Worm (Caenorhabditis elegans) whole organism, L4 larva: ENCODE results near the gene orc-2.
A peak's percentile ranks its signal among the peaks of the same experiment; 100 is the strongest.
"Not testable (repeated sequence)": the region's sequence is repeated elsewhere in the genome, so short reads cannot be mapped to it uniquely, and the experiment has no call there.

ENCODE experiments used
- F10B5.3 ChIP-seq: sonication (generic microtip); optimal IDR thresholded peaks from 2 replicates; lab custom pipeline; 2016; ENCODE audit warnings: mild to moderate bottlenecking, missing genetic modification characterization, missing compliant biosample characterization
- F37D6.2 ChIP-seq: sonication (generic microtip); optimal IDR thresholded peaks from 2 replicates; lab custom pipeline; 2016; ENCODE audit warnings: mild to moderate bottlenecking, missing genetic modification characterization, missing compliant biosample characterization
- Y48G9A.11 ChIP-seq: fragments of 200-800 bp; sonication (Bioruptor generic); IDR thresholded peaks from 2 replicates; pipeline ENCODE4 v1.3.6; 2022; ENCODE audit warnings: missing genetic modification reagents, missing genetic modification characterization, missing compliant biosample characterization
- aha-1 ChIP-seq: fragments of 150-350 bp; peaks from one replicate; lab custom pipeline; 2014; ENCODE audit warnings: missing biosample characterization, missing genetic modification characterization
- ceh-20 ChIP-seq: fragments of 200-800 bp; sonication (Bioruptor generic); IDR thresholded peaks from 2 replicates; pipeline ENCODE4 v1.3.6; 2022; ENCODE audit warnings: missing genetic modification reagents, missing genetic modification characterization, missing compliant biosample characterization
- ceh-32 ChIP-seq: sonication (generic microtip); optimal IDR thresholded peaks from 2 replicates; lab custom pipeline; 2016; ENCODE audit warnings: mild to moderate bottlenecking, missing genetic modification characterization, missing compliant biosample characterization; ENCODE audit not compliant: poor library complexity
- cey-2 ChIP-seq: sonication (generic microtip); optimal IDR thresholded peaks from 3 replicates; lab custom pipeline; 2017; ENCODE audit warnings: missing genetic modification characterization, mild to moderate bottlenecking, missing compliant biosample characterization, antibody characterized with exemption, borderline replicate concordance; ENCODE audit not compliant: insufficient read depth
- daf-16 ChIP-seq, 3 experiments: sonication (generic microtip); optimal IDR thresholded peaks; 2 replicates each; lab custom pipeline; 2016 to 2017; ENCODE audit warnings: missing genetic modification characterization in 3 of 3, missing genetic modification reagents in 3 of 3, mild to moderate bottlenecking in 2 of 3, missing compliant biosample characterization in 2 of 3, missing biosample characterization in 1 of 3, moderate library complexity in 1 of 3
- daf-19 ChIP-seq: fragments of 200-800 bp; sonication (Bioruptor generic); conservative IDR thresholded peaks from 2 replicates; pipeline ENCODE4 v1.3.6; 2022; ENCODE audit warnings: missing genetic modification characterization, missing compliant biosample characterization
- daf-8 ChIP-seq: fragments of 200-800 bp; sonication (Bioruptor generic); IDR thresholded peaks from 2 replicates; pipeline ENCODE4 v1.3.6; 2022; ENCODE audit warnings: missing genetic modification characterization, missing compliant biosample characterization
- egl-43 ChIP-seq: fragments of 200-800 bp; sonication (Bioruptor generic); IDR thresholded peaks from 2 replicates; pipeline ENCODE4 v1.3.6; 2022; ENCODE audit warnings: missing genetic modification reagents, missing genetic modification characterization, missing compliant biosample characterization
- fos-1 ChIP-seq: fragments of 150-350 bp; optimal IDR thresholded peaks from 2 replicates; lab custom pipeline; 2014; ENCODE audit warnings: missing biosample characterization, missing genetic modification characterization
- hif-1 ChIP-seq, 2 experiments: sonication (generic microtip); optimal IDR thresholded peaks; 2 replicates each; lab custom pipeline; 2016 to 2017; ENCODE audit warnings: missing compliant biosample characterization in 2 of 2, missing genetic modification characterization in 2 of 2, missing genetic modification reagents in 2 of 2, missing genotype in 2 of 2, mild to moderate bottlenecking in 1 of 2
- hlh-11 ChIP-seq: fragments of 200-800 bp; sonication (Bioruptor generic); optimal IDR thresholded peaks from 2 replicates; lab custom pipeline; 2018; ENCODE audit warnings: mild to moderate bottlenecking, missing genetic modification characterization, missing compliant biosample characterization
- hlh-30 ChIP-seq: sonication (generic microtip); optimal IDR thresholded peaks from 2 replicates; lab custom pipeline; 2017; ENCODE audit warnings: antibody characterized with exemption, mild to moderate bottlenecking, missing genetic modification characterization, missing compliant biosample characterization; ENCODE audit not compliant: insufficient read depth
- jun-1 ChIP-seq: fragments of 150-350 bp; optimal IDR thresholded peaks from 2 replicates; lab custom pipeline; 2014; ENCODE audit warnings: missing biosample characterization, missing genetic modification reagents, missing genetic modification characterization
- lin-29 ChIP-seq: fragments of 200-800 bp; sonication (Bioruptor generic); IDR thresholded peaks from 2 replicates; pipeline ENCODE4 v1.3.6; 2022; ENCODE audit warnings: missing genetic modification reagents, missing genetic modification characterization, missing compliant biosample characterization
- lin-38 ChIP-seq: fragments of 200-800 bp; sonication (Bioruptor generic); IDR thresholded peaks from 2 replicates; pipeline ENCODE4 v1.3.6; 2022; ENCODE audit warnings: missing genetic modification reagents, missing genetic modification characterization, missing compliant biosample characterization
- madf-5 ChIP-seq, 2 experiments: fragments of 200-800 bp; sonication (Bioruptor generic); IDR thresholded peaks; 2 replicates each; pipeline ENCODE4 v1.3.6; 2022; ENCODE audit warnings: missing compliant biosample characterization in 2 of 2, missing genetic modification characterization in 2 of 2
- madf-9 ChIP-seq: fragments of 200-800 bp; sonication (Bioruptor generic); conservative IDR thresholded peaks from 2 replicates; pipeline ENCODE4 v1.3.6; 2022; ENCODE audit warnings: missing genetic modification reagents, missing genetic modification characterization, missing compliant biosample characterization
- mdl-1 ChIP-seq, 2 experiments: fragments of 150-350 bp in 1 of 2; sonication (generic microtip) in 1 of 2; optimal IDR thresholded peaks; 2 replicates each; lab custom pipeline; 2014 to 2017; ENCODE audit warnings: missing biosample characterization in 2 of 2, missing genetic modification characterization in 2 of 2
- mdt-29 ChIP-seq: fragments of 200-800 bp; sonication (Bioruptor generic); IDR thresholded peaks from 2 replicates; pipeline ENCODE4 v1.3.6; 2022; ENCODE audit warnings: missing genetic modification reagents, missing genetic modification characterization, missing compliant biosample characterization
- mep-1 ChIP-seq: fragments of 150-350 bp; sonication (generic microtip); optimal IDR thresholded peaks from 3 replicates; lab custom pipeline; 2014; ENCODE audit warnings: missing biosample characterization, missing genetic modification characterization
- mxl-3 ChIP-seq: fragments of 200-800 bp; sonication (Bioruptor generic); optimal IDR thresholded peaks from 2 replicates; lab custom pipeline; 2018; ENCODE audit warnings: mild to moderate bottlenecking, missing genetic modification characterization, missing compliant biosample characterization
- nhr-10 ChIP-seq: fragments of 150-350 bp; optimal IDR thresholded peaks from 2 replicates; lab custom pipeline; 2014; ENCODE audit warnings: missing biosample characterization, missing genetic modification characterization
- nhr-102 ChIP-seq: sonication (generic microtip); optimal IDR thresholded peaks from 2 replicates; lab custom pipeline; 2016; ENCODE audit warnings: mild to moderate bottlenecking, missing genetic modification characterization, moderate library complexity, missing compliant biosample characterization
- nhr-11 ChIP-seq: fragments of 150-350 bp; optimal IDR thresholded peaks from 2 replicates; lab custom pipeline; 2014; ENCODE audit warnings: missing biosample characterization, missing genetic modification characterization
- nhr-237 ChIP-seq: sonication (generic microtip); optimal IDR thresholded peaks from 2 replicates; lab custom pipeline; 2017; ENCODE audit warnings: missing biosample characterization, missing genetic modification characterization
- nhr-25 ChIP-seq: sonication (generic microtip); optimal IDR thresholded peaks from 2 replicates; lab custom pipeline; 2017; ENCODE audit warnings: missing genetic modification characterization, mild to moderate bottlenecking, missing compliant biosample characterization, antibody characterized with exemption, moderate library complexity, borderline replicate concordance; ENCODE audit not compliant: insufficient read depth
- nhr-28 ChIP-seq: fragments of 150-350 bp; optimal IDR thresholded peaks from 2 replicates; lab custom pipeline; 2014; ENCODE audit warnings: missing biosample characterization, missing genetic modification characterization
- nhr-6 ChIP-seq: fragments of 150-350 bp; optimal IDR thresholded peaks from 2 replicates; lab custom pipeline; 2014; ENCODE audit warnings: missing biosample characterization, missing genetic modification characterization
- php-3 ChIP-seq: fragments of 200-800 bp; sonication (Bioruptor generic); IDR thresholded peaks from 2 replicates; pipeline ENCODE4 v1.3.6; 2022; ENCODE audit warnings: missing genetic modification reagents, missing genetic modification characterization, missing compliant biosample characterization
- pqm-1 ChIP-seq: sonication (generic microtip); optimal IDR thresholded peaks from 2 replicates; lab custom pipeline; 2017; ENCODE audit warnings: missing biosample characterization, missing genetic modification characterization
- set-16 ChIP-seq: fragments of 200-800 bp; sonication (Bioruptor generic); IDR thresholded peaks from 2 replicates; pipeline ENCODE4 v1.3.6; 2022; ENCODE audit warnings: missing genetic modification reagents, missing genetic modification characterization, missing compliant biosample characterization
- snpc-1.2 ChIP-seq: fragments of 200-800 bp; sonication (Bioruptor generic); IDR thresholded peaks from 2 replicates; pipeline ENCODE4 v1.3.6; 2022; ENCODE audit warnings: missing genetic modification reagents, missing genetic modification characterization, missing compliant biosample characterization
- spr-1 ChIP-seq: sonication (generic microtip); optimal IDR thresholded peaks from 2 replicates; lab custom pipeline; 2016; ENCODE audit warnings: mild to moderate bottlenecking, missing genetic modification characterization, missing compliant biosample characterization
- spr-3 ChIP-seq: fragments of 200-800 bp; sonication (Bioruptor generic); optimal IDR thresholded peaks from 2 replicates; lab custom pipeline; 2018; ENCODE audit warnings: mild to moderate bottlenecking, missing genetic modification characterization, missing compliant biosample characterization
- tra-1 ChIP-seq: fragments of 200-800 bp; sonication (Bioruptor generic); IDR thresholded peaks from 2 replicates; pipeline ENCODE4 v1.3.6; 2022; ENCODE audit warnings: missing genetic modification reagents, missing genetic modification characterization, missing compliant biosample characterization
- unc-62 ChIP-seq, 3 experiments: fragments of 150-350 bp in 1 of 3; sonication (generic microtip); optimal IDR thresholded peaks in 2 of 3; peaks in 1 of 3; 1 replicate in 1 of 3; 2 replicates in 2 of 3; lab custom pipeline; 2014 to 2017; ENCODE audit warnings: missing biosample characterization in 3 of 3, missing genetic modification characterization in 3 of 3, missing genetic modification reagents in 3 of 3, missing genotype in 1 of 3

The orc-2 gene

ce11 chrII:10917174-10917573 is 43.4 kb downstream of the orc-2 start, which contains the start of gene F44F4.10:
Gene F44F4.10 (minus strand): TSS chrII:10917274.
- TF ChIP-seq unc-62 (GFP tag; optimal IDR thresholded peaks at IDR 0.05 in 1 of 2; lab: Kevin White, UChicago) (peak in 1 of 2 experiments; percentile 48), unc-62 (tag; optimal IDR thresholded peaks at IDR 0.05; lab: Kevin White, UChicago) (no peak), spr-1 (tag; lab: Kevin White, UChicago) (no peak)

- TF ChIP-seq nhr-28 (tag; lab: Kevin White, UChicago) (peak; percentile 86), nhr-6 (tag; lab: Kevin White, UChicago) (peak; percentile 3), cey-2 (tag; lab: Kevin White, UChicago) (no peak), pqm-1 (tag; lab: Kevin White, UChicago) (peak; percentile 79), daf-16 (GFP tag; optimal IDR thresholded peaks at IDR 0.05; lab: Kevin White, UChicago) (no peak), daf-16 (tag; optimal IDR thresholded peaks at IDR 0.05; lab: Kevin White, UChicago) (peak; percentile 55), hlh-11 (tag; lab: Kevin White, UChicago) (peak; percentile 30)
These were observed 44.6 kb downstream of the orc-2 start, which contains the start of gene tba-4 for ce11 chrII:10918293-10918756. Gene tba-4 (plus strand): TSS chrII:10918706.

- TF ChIP-seq nhr-237 (tag; lab: Kevin White, UChicago); lin-29 (GFP tag; lab: Robert Waterston, UW); daf-19 (GFP tag; lab: Robert Waterston, UW): not testable (repeated sequence)
- TF ChIP-seq, all 104 proteins: peak for 0; not testable (repeated sequence) for 104
These were observed 49.1 kb downstream of the orc-2 start, which contains the start of gene Y19D2B.1 for ce11 chrII:10922874-10923273. Gene Y19D2B.1 (minus strand): TSS chrII:10922974.

ce11 chrII:10923948-10924347 is 50.2 kb downstream of the orc-2 start, which contains the start of gene Y19D2B.2:
Gene Y19D2B.2 (plus strand): TSS chrII:10924248.
- TF ChIP-seq madf-5 (GFP tag; IDR thresholded peaks at IDR 0.05; lab: Robert Waterston, UW), result no peak
- peak; percentile 13 for TF ChIP-seq aha-1
- TF ChIP-seq mxl-3, result no peak

ce11 chrII:10924669-10925068 is 50.9 kb downstream of the orc-2 start:
- no peak for TF ChIP-seq nhr-11
- TF ChIP-seq daf-19 (GFP tag; lab: Robert Waterston, UW), result no peak
- no peak for TF ChIP-seq lin-29 (GFP tag; lab: Robert Waterston, UW)
- peak; percentile 33; the same call in 1 of the 2 replicates for TF ChIP-seq tra-1
- TF ChIP-seq hlh-30 (tag; lab: Kevin White, UChicago), result peak; percentile 78
- no peak for TF ChIP-seq Y48G9A.11
- peak; percentile 93 for TF ChIP-seq pqm-1 (tag; lab: Kevin White, UChicago)
- no peak for TF ChIP-seq set-16 (GFP tag; lab: Robert Waterston, UW)
- TF ChIP-seq mdl-1 (tag; optimal IDR thresholded peaks at IDR 0.05; lab: Kevin White, UChicago), result peak in 1 of 2 experiments; percentile 82
- TF ChIP-seq nhr-6 (tag; lab: Kevin White, UChicago), result no peak
- peak in 1 of 2 experiments; percentile 56 for TF ChIP-seq hif-1 (tag; optimal IDR thresholded peaks at IDR 0.05; lab: Kevin White, UChicago)
- TF ChIP-seq ceh-20 (GFP tag; lab: Robert Waterston, UW), result no peak
- no peak for TF ChIP-seq ceh-32 (tag; lab: Kevin White, UChicago)
- TF ChIP-seq F10B5.3 (tag; lab: Kevin White, UChicago), result no peak
- no peak for TF ChIP-seq nhr-25 (tag; lab: Kevin White, UChicago)
- TF ChIP-seq lin-38 (GFP tag; lab: Robert Waterston, UW), result no peak
- no peak for TF ChIP-seq spr-1 (tag; lab: Kevin White, UChicago)
- TF ChIP-seq snpc-1.2 (GFP tag; lab: Robert Waterston, UW), result no peak
- TF ChIP-seq mep-1, result peak; percentile 63
- TF ChIP-seq mdt-29 (GFP tag; lab: Robert Waterston, UW), result no peak
- peak; percentile 28 for TF ChIP-seq nhr-10
- TF ChIP-seq daf-8 (GFP tag; lab: Robert Waterston, UW), result no peak
- TF ChIP-seq madf-9 (GFP tag; lab: Robert Waterston, UW), result no peak
- no peak for TF ChIP-seq F37D6.2 (tag; lab: Kevin White, UChicago)
- no peak for TF ChIP-seq cey-2 (tag; lab: Kevin White, UChicago)
- TF ChIP-seq php-3 (GFP tag; lab: Robert Waterston, UW), result peak; percentile 91
- TF ChIP-seq nhr-102 (tag; lab: Kevin White, UChicago), result peak; percentile 37
- no peak for TF ChIP-seq jun-1
- TF ChIP-seq spr-3 (GFP tag; lab: Kevin White, UChicago), result no peak
- TF ChIP-seq egl-43 (GFP tag; lab: Robert Waterston, UW), result no peak
- TF ChIP-seq daf-16 (GFP tag; optimal IDR thresholded peaks at IDR 0.05; lab: Kevin White, UChicago), result no peak
- peak; percentile 98 for TF ChIP-seq daf-16 (tag; optimal IDR thresholded peaks at IDR 0.05; lab: Kevin White, UChicago)
- TF ChIP-seq fos-1 (tag; lab: Kevin White, UChicago), result no peak
